Fruit fly (Drosophila melanogaster) whole organism, pupa: ENCODE measurements around the gene Mco1.

Source experiments
- CG32121 ChIP-seq: fragments of 200-800 bp; sonication (Bioruptor generic); IDR thresholded peaks from 2 replicates; pipeline ENCODE4 v1.3.6; 2022; ENCODE audit warnings: missing biosample characterization, missing genetic modification characterization
- EcR ChIP-seq: fragments of 200-800 bp; sonication (Bioruptor generic); optimal IDR thresholded peaks from 3 replicates; lab custom pipeline; 2019; ENCODE audit warnings: missing biosample characterization, missing genetic modification characterization, mild to moderate bottlenecking, moderate library complexity, missing genetic modification reagents
- Pif1A ChIP-seq: fragments of 200-800 bp; sonication (Bioruptor generic); optimal IDR thresholded peaks from 3 replicates; lab custom pipeline; 2016; ENCODE audit warnings: missing biosample characterization, missing genetic modification characterization

DNA sequence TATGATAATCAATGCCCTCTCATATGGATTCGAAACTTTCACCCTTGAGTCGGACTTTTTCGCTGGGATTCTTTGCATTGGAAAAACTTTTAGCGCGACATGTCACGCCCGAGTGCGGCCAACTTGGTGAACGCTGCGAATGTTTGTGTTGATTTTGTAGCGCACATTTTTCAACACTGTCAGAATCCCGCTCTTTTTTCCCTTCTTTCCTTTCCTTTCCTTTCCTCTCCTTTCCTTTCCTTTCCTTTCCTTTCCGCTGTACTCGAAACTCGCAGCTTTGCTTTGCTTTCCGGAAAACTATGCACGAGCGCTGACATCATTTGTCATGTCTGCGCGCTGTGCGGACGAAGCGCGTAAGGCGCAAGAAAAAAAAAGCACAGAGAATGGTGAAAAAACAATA, 51.0 kb downstream of the Mco1 start:
- TF ChIP-seq EcR (GFP tag; lab: Kevin White, UChicago): no peak
- TF ChIP-seq Pif1A (GFP tag; lab: Kevin White, UChicago): no peak
- no peak for TF ChIP-seq CG32121
